Fruit fly (Drosophila melanogaster) S2 (cell line): ENCODE measurements around the gene Coq6.

Experiments used
- CG8478 ChIP-seq: fragments of >200 bp; optimal IDR thresholded peaks from 2 replicates; lab custom pipeline; 2018
- CTCF ChIP-seq, 2 experiments: fragments of >200 bp; optimal IDR thresholded peaks; 2 replicates each; lab custom pipeline; 2018

- TF ChIP-seq CTCF (optimal IDR thresholded peaks at IDR 0.05; lab: Kevin White, UChicago): no peak
- TF ChIP-seq CG8478 (lab: Kevin White, UChicago): no peak
Observed at dm6 chr2L:5483093-5483492, 48.9 kb downstream of the Coq6 start.
